Worm (Caenorhabditis elegans): ENCODE results near the gene srb-11.

ce11 chrIII:6509301-6509700 lies 16.6 kb upstream of the srb-11 start:
- no peak for TF ChIP-seq nhr-12 (tag; optimal IDR thresholded peaks at IDR 0.05)
- no peak for TF ChIP-seq lsy-2 (tag; optimal IDR thresholded peaks at IDR 0.05)
- no peak for TF ChIP-seq ces-1 (GFP tag; optimal IDR thresholded peaks at IDR 0.05)
- TF ChIP-seq unc-120 (tag; optimal IDR thresholded peaks at IDR 0.05; ENCODE audit: poor library complexity, severe bottlenecking): no peak
- no peak for TF ChIP-seq ztf-11 (tag; optimal IDR thresholded peaks at IDR 0.05)
- no peak for TF ChIP-seq cnd-1 (tag; optimal IDR thresholded peaks at IDR 0.05)
- no peak for TF ChIP-seq pha-4 (tag; optimal IDR thresholded peaks at IDR 0.05)
- no peak for TF ChIP-seq elt-3 (tag; optimal IDR thresholded peaks at IDR 0.05)
- TF ChIP-seq unc-39 (tag; optimal IDR thresholded peaks at IDR 0.05): no peak
